Fruit fly (Drosophila melanogaster): ENCODE data around the gene CG3306.

CG3306 gene

DNA sequence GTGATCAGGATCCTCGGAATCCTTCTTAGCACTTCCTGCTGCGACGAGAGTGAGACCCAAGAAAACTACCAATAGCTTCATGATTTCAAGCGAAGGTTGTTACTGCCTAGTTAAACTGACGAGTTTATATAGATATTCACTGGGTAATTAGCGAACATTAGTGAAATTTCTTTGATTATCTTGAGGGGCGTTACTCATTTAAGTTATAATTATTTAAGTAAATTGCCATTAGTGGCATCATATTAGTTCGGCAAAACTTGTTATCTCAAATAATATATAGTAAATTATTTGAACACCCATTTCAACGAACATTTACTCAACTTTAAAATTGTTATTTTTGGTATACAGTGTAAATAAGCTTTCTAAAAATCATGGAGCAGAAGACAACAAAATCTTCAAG lies at the start of gene CG3306, which contains the start of gene CG3088:
TSS of gene CG3306 (plus strand) at position 299 of the 400 bp plus-strand sequence.
TSS of gene CG3088 (minus strand) at position 101 of the 400 bp plus-strand sequence.
- TF ChIP-seq Dll (optimal IDR thresholded peaks at IDR 0.05): no peak
- TF ChIP-seq EcR (GFP tag; optimal IDR thresholded peaks at IDR 0.05): no peak
- no peak for TF ChIP-seq CG8478 (optimal IDR thresholded peaks at IDR 0.05)

DNA sequence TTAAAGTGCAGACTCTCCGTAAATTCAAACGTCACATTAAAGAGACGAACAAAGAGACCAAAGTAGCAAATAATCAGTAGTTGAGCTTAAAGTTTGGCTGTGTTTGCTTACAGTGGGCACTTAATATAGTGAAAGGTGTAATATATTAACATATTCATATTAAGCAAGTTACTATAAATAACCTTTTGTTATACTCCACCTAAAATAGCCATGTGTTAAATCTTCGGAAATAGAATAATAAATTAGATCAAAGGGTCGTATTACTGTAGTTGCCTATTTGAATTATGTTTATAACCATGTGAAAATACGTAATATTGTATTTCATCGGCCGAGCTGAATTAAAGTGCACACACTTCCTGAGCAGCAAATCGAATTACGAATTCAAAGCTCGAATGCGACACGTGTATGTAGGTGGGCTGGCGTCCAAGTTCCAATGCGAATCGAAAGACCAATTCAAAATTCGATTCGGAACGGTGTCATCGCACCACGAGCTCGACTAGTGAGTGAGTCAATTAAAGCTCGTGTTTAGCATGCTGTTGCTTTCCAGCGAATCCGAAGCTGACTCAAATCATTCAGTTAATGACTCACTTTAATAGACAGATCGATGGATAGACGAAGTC lies 49.0 kb upstream of the CG3306 start:
- no peak for TF ChIP-seq CG8478 (optimal IDR thresholded peaks at IDR 0.05)
- TF ChIP-seq EcR (GFP tag; optimal IDR thresholded peaks at IDR 0.05): no peak

DNA sequence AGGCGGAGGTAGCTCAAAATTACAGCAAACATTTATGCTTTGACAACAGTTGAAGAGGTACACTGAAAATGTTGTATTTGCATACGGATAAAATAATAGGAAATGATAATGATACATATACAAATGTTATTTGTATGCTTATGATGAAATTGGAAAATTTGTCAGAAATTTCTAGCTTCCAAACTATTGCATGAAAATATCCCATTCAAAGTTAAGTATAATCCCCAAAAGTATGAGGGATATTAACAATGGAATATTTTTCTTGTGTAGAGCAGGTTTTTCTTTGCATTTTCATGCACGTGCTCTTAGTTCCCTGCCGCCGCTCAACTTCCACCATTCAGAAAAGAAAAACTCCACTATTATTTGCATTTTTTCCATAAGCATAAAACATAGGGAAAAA lies 46.3 kb upstream of the CG3306 start:
- no peak for TF ChIP-seq Dll (optimal IDR thresholded peaks at IDR 0.05)
- TF ChIP-seq CG8478 (optimal IDR thresholded peaks at IDR 0.05): no peak
- no peak for TF ChIP-seq psq (optimal IDR thresholded peaks at IDR 0.05)
- TF ChIP-seq EcR (GFP tag; optimal IDR thresholded peaks at IDR 0.05): no peak

DNA sequence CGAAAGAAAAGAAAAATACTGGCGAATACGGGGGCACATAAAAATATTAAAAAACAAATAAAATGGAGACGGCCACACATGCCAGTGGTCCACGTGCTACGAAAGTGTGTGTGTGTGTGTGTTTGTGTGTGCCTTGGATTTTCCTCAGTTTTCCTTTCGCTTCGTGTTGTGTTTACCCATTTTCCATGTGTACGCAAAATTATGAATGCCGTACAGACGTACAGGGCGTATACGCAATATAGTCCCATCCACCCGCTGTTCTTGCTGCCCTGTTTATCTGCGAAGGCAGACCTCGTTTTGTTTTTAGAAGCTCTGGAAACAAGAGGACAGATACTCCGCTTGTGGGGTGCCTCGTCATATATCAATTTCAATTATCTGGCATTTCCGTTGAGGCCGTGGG lies 44.7 kb upstream of the CG3306 start:
- TF ChIP-seq psq (optimal IDR thresholded peaks at IDR 0.05): no peak
- no peak for TF ChIP-seq Dll (optimal IDR thresholded peaks at IDR 0.05)
- no peak for TF ChIP-seq CG8478 (optimal IDR thresholded peaks at IDR 0.05)
- TF ChIP-seq usp (GFP tag; optimal IDR thresholded peaks at IDR 0.05): no peak
- no peak for TF ChIP-seq pan (optimal IDR thresholded peaks at IDR 0.05)
- TF ChIP-seq EcR (GFP tag; optimal IDR thresholded peaks at IDR 0.05): no peak

DNA sequence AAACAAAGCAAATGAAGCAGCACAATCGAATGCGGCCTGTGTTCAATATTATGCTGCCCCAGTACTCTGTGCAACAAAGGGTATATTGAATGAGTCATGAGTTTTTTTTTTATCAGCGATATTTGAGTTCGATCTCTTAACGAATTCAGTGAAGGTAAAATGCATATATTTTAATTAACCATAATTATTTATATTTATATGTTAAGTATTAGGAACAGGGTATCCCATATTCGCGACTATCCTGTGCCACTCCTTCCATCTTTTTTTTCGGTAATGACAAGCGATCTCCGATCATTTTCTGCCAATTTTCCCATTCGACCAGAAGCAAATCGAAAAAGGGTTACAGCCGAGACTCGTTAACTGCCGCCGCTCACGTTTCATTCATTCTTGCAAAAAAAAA lies 42.3 kb upstream of the CG3306 start:
- TF ChIP-seq psq (optimal IDR thresholded peaks at IDR 0.05): no peak
- no peak for TF ChIP-seq CG8478 (optimal IDR thresholded peaks at IDR 0.05)
- TF ChIP-seq usp (GFP tag; optimal IDR thresholded peaks at IDR 0.05): no peak
- no peak for TF ChIP-seq pan (optimal IDR thresholded peaks at IDR 0.05)
- no peak for TF ChIP-seq Dll (optimal IDR thresholded peaks at IDR 0.05)
- TF ChIP-seq EcR (GFP tag; optimal IDR thresholded peaks at IDR 0.05): no peak

DNA sequence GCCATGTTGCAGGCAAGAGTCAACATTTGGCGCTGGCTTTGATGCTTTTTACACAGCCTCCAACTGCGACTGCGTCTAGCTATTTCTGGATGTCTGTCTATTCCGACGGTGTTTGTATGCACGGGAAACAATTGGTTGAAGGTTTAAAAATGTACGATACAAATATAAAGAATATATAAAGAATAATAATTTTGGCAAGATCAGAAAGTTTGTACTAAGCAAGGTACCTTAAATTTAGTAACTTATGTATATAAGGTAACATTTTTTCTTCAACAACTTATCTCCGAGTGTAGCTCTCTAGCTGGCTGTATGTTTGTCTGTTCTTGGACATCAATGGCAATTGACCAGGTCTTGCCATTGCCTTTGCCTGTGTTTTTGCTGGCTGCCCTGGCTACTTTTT lies 34.5 kb upstream of the CG3306 start:
- TF ChIP-seq usp (GFP tag; optimal IDR thresholded peaks at IDR 0.05) (no peak), Dll (optimal IDR thresholded peaks at IDR 0.05) (no peak), psq (optimal IDR thresholded peaks at IDR 0.05) (no peak), pan (optimal IDR thresholded peaks at IDR 0.05) (no peak), CG8478 (optimal IDR thresholded peaks at IDR 0.05) (no peak), EcR (GFP tag; optimal IDR thresholded peaks at IDR 0.05) (no peak)

DNA sequence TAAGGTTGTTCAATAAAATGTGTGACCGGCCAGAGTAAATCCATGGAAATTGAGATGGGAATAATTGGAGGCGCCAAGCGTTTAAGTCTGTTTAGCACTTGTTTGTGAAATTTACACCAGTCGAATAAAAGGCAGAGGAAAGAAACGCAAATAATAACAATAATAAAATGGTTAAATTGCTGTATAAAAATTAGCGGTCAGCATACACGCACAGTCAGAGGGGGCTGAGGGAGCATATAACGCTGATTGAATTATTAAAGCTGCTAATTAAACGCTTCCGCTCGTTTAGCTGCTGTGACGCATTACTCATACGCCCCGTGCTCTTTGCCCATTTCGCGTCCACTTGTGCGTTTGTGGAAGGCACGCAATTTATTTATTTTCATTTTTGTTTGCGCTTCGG lies 33.6 kb upstream of the CG3306 start:
- TF ChIP-seq psq (optimal IDR thresholded peaks at IDR 0.05): no peak
- no peak for TF ChIP-seq pan (optimal IDR thresholded peaks at IDR 0.05)

DNA sequence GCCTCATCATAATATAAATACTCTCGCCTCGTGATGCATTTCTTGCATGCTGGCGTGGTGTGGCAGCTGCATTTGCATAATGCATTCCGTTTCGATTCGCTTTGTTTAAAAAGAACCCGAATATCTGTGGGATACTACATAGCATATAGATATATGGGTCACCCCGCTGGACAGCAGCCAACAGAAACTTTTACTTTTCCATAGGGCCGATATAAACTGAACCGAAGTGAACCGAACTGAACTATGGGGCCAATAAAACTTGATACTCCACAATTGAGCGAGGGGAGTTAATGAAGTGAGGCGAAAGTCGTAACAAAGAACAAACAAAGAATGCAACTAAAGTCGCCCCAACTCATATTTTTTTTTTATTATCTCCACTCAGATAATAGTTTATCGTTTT lies 32.1 kb upstream of the CG3306 start:
- TF ChIP-seq EcR (GFP tag; optimal IDR thresholded peaks at IDR 0.05) (no peak), Dll (optimal IDR thresholded peaks at IDR 0.05) (no peak), pan (optimal IDR thresholded peaks at IDR 0.05) (no peak), psq (optimal IDR thresholded peaks at IDR 0.05) (no peak), CG8478 (optimal IDR thresholded peaks at IDR 0.05) (no peak), usp (GFP tag; optimal IDR thresholded peaks at IDR 0.05) (no peak)

DNA sequence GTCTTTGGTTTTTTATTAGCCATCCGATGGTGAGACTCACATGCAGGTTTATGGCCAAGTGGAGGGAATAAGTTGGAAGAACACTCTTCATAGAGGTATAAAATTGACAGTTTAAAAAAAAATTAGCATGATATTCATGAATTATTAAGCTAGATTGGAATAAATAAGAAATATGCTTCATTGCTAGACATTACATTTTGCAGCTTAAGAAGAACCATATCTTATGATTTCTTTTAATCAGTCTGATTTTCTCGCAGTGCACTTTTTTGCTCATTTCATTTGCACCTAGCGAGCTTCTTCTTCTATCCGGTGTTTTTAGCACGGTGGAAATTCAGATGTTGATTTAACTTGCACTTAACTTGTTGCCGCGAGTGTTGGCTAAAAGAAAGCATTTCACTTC lies 31.5 kb upstream of the CG3306 start:
- TF ChIP-seq Dll (optimal IDR thresholded peaks at IDR 0.05): no peak
- TF ChIP-seq psq (optimal IDR thresholded peaks at IDR 0.05): no peak
- TF ChIP-seq usp (GFP tag; optimal IDR thresholded peaks at IDR 0.05): no peak
- no peak for TF ChIP-seq pan (optimal IDR thresholded peaks at IDR 0.05)
- no peak for TF ChIP-seq CG8478 (optimal IDR thresholded peaks at IDR 0.05)
- TF ChIP-seq EcR (GFP tag; optimal IDR thresholded peaks at IDR 0.05): no peak

DNA sequence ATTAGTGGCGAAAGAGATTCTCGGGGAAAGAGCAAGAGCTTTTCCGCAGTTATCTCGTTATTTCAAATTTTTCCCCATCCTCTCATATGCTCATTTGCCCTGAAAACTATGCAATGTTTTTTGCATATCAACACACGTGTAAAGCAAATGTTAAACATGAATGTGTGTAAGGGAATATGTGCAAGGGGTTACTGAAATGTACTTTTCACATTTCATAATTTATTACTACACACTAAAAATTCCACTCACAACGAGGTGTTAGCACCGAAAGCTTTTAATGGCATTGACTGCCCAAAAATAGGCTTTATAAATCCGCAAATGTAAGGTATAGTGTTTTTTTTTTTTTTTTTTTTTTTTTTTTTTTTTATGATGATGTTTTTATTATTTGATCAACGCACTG lies 29.7 kb upstream of the CG3306 start:
- TF ChIP-seq pan (optimal IDR thresholded peaks at IDR 0.05): no peak
- TF ChIP-seq CG8478 (optimal IDR thresholded peaks at IDR 0.05): no peak
- no peak for TF ChIP-seq psq (optimal IDR thresholded peaks at IDR 0.05)
- TF ChIP-seq Dll (optimal IDR thresholded peaks at IDR 0.05): no peak
- TF ChIP-seq EcR (GFP tag; optimal IDR thresholded peaks at IDR 0.05): no peak
- TF ChIP-seq usp (GFP tag; optimal IDR thresholded peaks at IDR 0.05): no peak

DNA sequence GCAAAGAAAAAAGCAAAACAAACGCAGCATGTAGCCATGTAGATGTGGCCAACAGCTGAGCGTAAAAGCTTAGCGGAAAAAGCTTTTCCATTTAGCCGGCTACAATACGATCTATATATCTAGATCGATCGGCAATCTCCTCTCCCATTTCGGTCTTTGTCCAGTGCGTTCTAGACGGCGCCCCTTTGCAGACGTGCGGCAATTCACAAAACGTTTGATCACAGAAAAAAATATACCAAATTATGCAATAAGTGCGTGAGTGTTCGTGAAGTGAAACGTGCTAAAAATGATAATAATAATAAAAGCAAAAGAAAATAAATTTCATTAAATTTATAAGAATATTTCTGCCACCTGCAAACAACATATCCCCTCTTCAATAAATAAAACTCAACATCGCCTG lies 17.9 kb upstream of the CG3306 start:
- TF ChIP-seq CG8478 (optimal IDR thresholded peaks at IDR 0.05) (no peak), psq (optimal IDR thresholded peaks at IDR 0.05) (no peak), pan (optimal IDR thresholded peaks at IDR 0.05) (no peak), usp (GFP tag; optimal IDR thresholded peaks at IDR 0.05) (no peak), Dll (optimal IDR thresholded peaks at IDR 0.05) (no peak), EcR (GFP tag; optimal IDR thresholded peaks at IDR 0.05) (no peak)

DNA sequence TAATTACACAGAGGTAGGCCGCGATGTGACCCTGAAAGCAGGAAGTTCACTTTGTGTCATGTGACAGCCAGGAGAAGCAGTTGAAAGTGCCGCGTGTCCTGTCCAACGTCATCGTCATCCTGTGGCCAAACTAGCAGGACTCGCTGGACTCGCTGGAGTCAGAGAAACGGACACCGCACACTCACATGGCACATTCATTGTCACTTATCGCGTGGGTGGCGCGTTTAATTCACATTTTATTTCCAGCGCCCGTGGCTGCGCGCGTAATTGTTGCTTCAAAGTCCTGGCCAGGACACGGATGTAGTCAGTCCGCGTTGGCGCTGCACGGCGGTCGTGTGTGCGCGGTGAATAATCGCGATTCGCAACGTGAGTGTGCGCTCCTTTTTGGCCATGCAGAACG lies 3.9 kb upstream of the CG3306 start, which contains the start of gene Tmc:
TSS of gene Tmc (plus strand) at position 301 of the 400 bp plus-strand sequence.
- TF ChIP-seq EcR (GFP tag; optimal IDR thresholded peaks at IDR 0.05) (no peak), usp (GFP tag; optimal IDR thresholded peaks at IDR 0.05) (no peak), CG8478 (optimal IDR thresholded peaks at IDR 0.05) (no peak)

DNA sequence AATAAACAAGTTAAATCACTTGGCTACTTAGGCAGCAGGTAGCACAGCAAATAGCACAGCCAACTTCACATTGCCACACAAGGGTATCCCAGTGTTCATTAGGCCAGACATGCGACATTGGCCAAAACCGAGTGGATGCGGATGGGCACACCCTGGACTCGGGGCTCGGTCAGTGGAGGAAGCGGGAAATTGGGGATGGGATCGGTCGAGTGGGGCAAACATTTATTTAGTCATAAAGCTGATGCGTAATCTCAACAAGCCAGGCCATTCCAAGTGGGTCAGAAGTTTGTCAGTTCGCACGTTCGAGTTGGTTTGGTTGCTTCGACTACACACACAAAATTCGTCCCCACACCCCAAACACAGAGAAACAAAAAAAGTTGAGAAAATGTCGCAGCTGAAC lies 2.6 kb upstream of the CG3306 start, which contains the start of gene CG3222:
TSS of gene CG3222 (plus strand) at position 301 of the 400 bp plus-strand sequence.
- TF ChIP-seq usp (GFP tag; optimal IDR thresholded peaks at IDR 0.05) (no peak), CG8478 (optimal IDR thresholded peaks at IDR 0.05) (no peak), Dll (optimal IDR thresholded peaks at IDR 0.05) (no peak), EcR (GFP tag; optimal IDR thresholded peaks at IDR 0.05) (no peak), psq (optimal IDR thresholded peaks at IDR 0.05) (no peak), pan (optimal IDR thresholded peaks at IDR 0.05) (no peak)

Data from whole organism.